Worm (Caenorhabditis elegans) whole organism, dauer: ENCODE results near the gene C48B4.9.

Experiments used
- unc-62 ChIP-seq: sonication (generic microtip); optimal IDR thresholded peaks from 2 replicates; lab custom pipeline; 2017; ENCODE audit warnings: missing biosample characterization, missing genetic modification reagents, missing genetic modification characterization

Gene C48B4.9

DNA sequence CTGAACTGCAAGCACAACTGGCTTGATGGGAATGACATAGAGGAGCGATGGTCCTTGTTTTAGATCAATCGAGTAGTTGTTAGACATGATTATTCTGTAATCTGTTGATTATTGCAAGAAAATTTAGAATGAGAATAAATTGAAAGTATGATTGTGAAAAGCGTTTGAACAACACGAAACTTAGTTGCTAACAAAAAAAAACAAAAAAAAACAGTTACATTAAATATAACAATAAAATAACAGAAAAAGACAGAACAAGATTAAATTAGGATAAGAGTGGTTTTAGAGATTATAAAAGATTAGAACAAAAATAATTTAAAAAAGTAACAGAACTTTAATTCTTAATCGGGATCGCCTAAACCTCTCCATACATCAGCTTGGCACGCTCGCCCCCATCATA lies at the start of gene C48B4.9:
Gene C48B4.9, minus strand, starts transcription at position 101 of the 400 bp plus-strand sequence.
- TF ChIP-seq unc-62 = no peak

DNA sequence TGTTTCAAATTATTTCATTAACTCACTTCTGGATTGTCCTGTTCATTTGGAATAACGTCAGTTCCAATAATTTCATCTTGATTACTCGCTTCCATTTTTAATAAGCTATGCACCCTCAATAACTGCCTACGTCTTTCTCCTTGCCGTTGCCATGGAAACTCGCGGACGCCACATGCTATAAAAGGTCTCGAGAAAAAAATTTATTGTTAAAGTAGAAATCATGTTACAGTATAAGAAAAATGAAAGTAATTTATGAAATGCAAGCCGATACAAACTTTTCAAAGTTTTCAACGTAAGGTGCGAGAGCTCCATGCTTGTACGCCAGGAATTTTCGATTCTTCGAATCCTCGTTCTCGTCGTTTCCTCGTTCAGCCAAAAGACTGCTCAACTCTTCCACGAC lies 49.0 kb upstream of the C48B4.9 start, which contains the start of gene bbs-4:
Gene bbs-4, minus strand, starts transcription at position 101 of the 400 bp plus-strand sequence.
- TF ChIP-seq unc-62 = no peak

ce11 chrIII:9608650-9609049 lies 45.5 kb upstream of the C48B4.9 start, which contains the start of gene clec-161:
TSS of gene clec-161 (minus strand) at chrIII:9608750.
- no peak for TF ChIP-seq unc-62

ce11 chrIII:9600645-9601044 lies 37.5 kb upstream of the C48B4.9 start, which contains the start of gene F58A4.2:
TSS of gene F58A4.2 (minus strand) at chrIII:9600745.
- no peak for TF ChIP-seq unc-62

DNA sequence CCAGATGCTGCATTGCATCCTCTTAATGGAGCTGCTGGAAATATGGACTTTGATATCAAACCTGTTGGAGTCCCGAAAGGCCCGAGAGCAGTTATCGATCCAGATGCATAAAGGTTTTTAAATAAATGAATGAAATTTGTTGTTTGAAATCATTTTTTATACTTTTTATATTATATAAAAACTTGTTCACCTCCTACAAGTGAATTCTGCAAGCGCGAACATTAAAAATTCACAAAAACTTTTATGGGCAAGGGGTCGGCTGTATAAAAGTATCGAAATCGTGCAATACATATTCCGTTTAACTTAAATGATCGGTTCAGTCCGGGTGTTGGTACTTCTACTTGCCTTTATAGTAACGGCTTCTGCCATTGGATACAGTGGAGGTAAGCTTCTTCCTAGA lies 35.0 kb upstream of the C48B4.9 start, which contains the start of gene F58A4.1:
Gene F58A4.1, plus strand, starts transcription at position 301 of the 400 bp plus-strand sequence.
- TF ChIP-seq unc-62 = no peak

- TF ChIP-seq unc-62 = no peak
Measured at ce11 chrIII:9597044-9597443, 33.9 kb upstream of the C48B4.9 start, which contains the start of gene C48B4.12. TSS of gene C48B4.12 (plus strand) at chrIII:9597344.

ce11 chrIII:9595563-9595962 lies 32.4 kb upstream of the C48B4.9 start, which contains the start of gene rom-2:
TSS of gene rom-2 (minus strand) at chrIII:9595663.
- TF ChIP-seq unc-62 = no peak

DNA sequence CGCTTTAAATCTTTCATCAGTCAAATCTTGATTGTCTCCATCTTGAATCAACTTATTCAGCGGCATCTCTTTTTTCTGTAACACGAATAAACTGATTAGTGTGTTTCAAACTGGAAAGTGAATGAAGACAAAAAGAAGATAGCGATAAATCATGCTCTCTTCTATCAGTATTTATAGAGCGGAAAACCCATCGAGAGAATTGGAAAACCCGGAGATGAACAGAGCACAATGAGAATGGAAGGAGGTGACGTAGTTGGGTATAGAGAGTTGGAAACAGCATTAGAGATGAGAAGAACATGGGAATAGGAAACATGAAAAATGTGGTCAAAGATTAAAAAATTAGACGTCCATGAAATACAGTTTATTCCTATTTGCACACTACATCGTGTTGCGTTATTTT lies 29.0 kb upstream of the C48B4.9 start, which contains the start of gene acox-1.5:
Gene acox-1.5, minus strand, starts transcription at position 75 of the 400 bp plus-strand sequence.
- TF ChIP-seq unc-62 = no peak

- no peak for TF ChIP-seq unc-62
Measured at ce11 chrIII:9590212-9590611, 27.1 kb upstream of the C48B4.9 start.

- TF ChIP-seq unc-62 = no peak
Measured at ce11 chrIII:9585314-9585713, 22.2 kb upstream of the C48B4.9 start.

ce11 chrIII:9583224-9583623 lies 20.1 kb upstream of the C48B4.9 start:
- TF ChIP-seq unc-62 = no peak

ce11 chrIII:9582240-9582639 lies 19.1 kb upstream of the C48B4.9 start, which contains the start of gene C48B4.3:
TSS of gene C48B4.3 (minus strand) at chrIII:9582388.
- TF ChIP-seq unc-62 = no peak

- no peak for TF ChIP-seq unc-62
Measured at ce11 chrIII:9580039-9580891, 17.1 kb upstream of the C48B4.9 start, which contains the start of gene ced-7. TSS of gene ced-7 (minus strand) at chrIII:9580089.

DNA sequence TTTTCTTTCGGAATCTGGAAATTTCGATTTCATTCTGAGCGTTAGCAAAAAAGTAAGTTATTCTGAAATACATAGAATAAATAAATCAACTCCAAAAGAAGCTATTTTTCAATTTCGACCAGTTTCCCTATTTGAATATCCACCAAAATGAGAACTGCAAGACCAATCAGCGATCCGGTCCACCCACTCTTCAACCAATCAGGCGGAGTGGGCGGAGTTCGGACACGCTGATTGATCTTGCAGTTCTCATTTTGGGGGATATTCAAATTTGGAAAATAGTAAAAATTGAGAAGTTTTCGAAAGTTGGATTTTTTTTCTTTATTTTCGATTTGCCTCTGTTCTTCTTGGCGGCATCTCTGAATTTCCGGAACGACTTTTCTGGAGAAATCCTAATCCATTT lies 7.7 kb upstream of the C48B4.9 start:
- TF ChIP-seq unc-62 = no peak

ce11 chrIII:9568451-9568850 lies 5.3 kb upstream of the C48B4.9 start, which contains the start of gene C48B4.13:
TSS of gene C48B4.13 (plus strand) at chrIII:9568751.
- no peak for TF ChIP-seq unc-62

DNA sequence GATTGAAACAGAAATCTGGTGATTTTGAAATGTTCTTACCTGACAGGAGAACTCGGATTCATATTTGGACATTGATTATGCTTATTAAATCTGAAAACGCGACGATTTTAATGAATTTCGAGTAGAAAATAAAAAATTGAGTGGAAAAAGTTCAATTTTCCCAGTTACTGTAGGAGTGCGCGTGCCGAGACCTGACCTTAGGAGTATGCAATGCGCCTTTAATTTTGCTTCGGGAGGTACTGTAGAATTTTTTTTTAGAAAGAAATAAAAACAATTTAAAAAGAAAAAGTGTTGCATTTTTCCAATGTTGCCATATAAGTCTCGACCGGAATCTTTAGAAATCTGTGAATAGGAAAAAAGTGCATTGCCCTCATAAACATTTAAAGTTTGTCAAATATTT lies 2.8 kb upstream of the C48B4.9 start, which contains the start of gene C48B4.11:
Gene C48B4.11, minus strand, starts transcription at position 143 of the 400 bp plus-strand sequence.
- TF ChIP-seq unc-62 = no peak

DNA sequence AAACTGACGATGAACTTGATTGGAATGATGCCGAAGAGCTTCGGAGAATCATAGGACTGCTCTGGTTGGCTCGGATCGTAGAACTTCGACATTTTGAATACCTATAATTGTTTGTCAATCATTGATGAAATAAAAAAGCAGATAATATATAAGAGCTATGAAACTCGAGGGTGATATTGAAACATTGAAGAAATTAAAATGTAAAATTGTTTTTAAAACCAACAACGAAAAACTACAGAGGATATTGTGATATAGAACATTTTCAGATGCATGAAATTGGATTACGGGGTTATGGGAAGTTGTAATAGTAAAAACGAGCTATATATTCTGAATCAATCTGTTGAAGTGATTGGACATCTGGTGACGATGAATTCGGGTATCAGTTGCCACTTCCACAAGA lies 1.3 kb upstream of the C48B4.9 start, which contains the start of gene C48B4.10:
Gene C48B4.10, minus strand, starts transcription at position 101 of the 400 bp plus-strand sequence.
- no peak for TF ChIP-seq unc-62
